Fruit fly (Drosophila melanogaster): ENCODE data around the gene Oat.

The Oat gene

DNA sequence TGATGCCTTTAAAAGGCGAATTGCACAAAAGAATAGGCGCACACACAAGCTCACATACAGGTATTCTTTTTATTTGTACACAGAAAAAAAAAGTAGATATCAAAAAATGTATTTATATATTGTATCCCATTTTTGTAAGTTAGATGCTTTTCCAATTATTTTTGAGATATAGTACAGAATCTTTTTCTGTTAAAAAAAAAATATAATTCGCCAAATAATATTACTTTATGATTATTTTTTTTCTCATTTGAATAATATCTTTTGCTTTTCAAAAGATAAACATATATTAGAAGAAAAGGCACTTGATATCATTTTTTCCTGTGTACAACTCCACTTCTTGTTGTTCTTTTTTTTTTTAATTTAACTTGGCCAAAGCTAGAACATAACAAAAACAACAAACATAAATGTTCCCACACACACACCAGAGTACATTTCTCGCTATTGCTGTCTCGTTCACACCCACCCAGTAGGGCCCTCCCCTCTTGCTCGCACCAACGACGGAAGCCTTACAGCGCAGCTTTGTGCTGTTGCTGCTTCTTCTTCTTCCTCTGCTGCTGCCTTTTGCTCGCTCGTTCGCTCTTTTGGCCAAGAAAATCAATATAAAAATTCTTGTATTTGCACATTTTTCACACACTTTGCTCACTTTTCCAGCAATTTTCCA, 14.7 kb downstream of the Oat start (continued):
- TF ChIP-seq CG14710 (tag; optimal IDR thresholded peaks at IDR 0.05) (peak; percentile 90), Taf1 (GFP tag; IDR thresholded peaks at IDR 0.05) (0 out of 2 replicates have a peak, but pooled peaks have one; percentile 25), ash1 (GFP tag; optimal IDR thresholded peaks at IDR 0.05) (no peak), tap (tag; optimal IDR thresholded peaks at IDR 0.05) (peak; percentile 48), CG31224 (GFP tag; IDR thresholded peaks at IDR 0.05) (peak; percentile 62), CG10267 (tag; optimal IDR thresholded peaks at IDR 0.05) (peak; percentile 84), mam (GFP tag; optimal IDR thresholded peaks at IDR 0.05) (no peak), gro (GFP tag; optimal IDR thresholded peaks at IDR 0.05) (no peak), CG6254 (GFP tag; optimal IDR thresholded peaks at IDR 0.05) (peak; percentile 48), CG7963 (GFP tag; IDR thresholded peaks at IDR 0.05; ENCODE audit: partially characterized antibody) (no peak), CG30431 (GFP tag; optimal IDR thresholded peaks at IDR 0.05) (no peak), fd102C (GFP tag; optimal IDR thresholded peaks at IDR 0.05) (no peak), CG42726 (GFP tag; IDR thresholded peaks at IDR 0.05; ENCODE audit: partially characterized antibody) (no peak), CG2889 (GFP tag; IDR thresholded peaks at IDR 0.05) (no peak), Hr51 (GFP tag; optimal IDR thresholded peaks at IDR 0.05) (peak in 1 of 2 experiments; percentile 77)

DNA sequence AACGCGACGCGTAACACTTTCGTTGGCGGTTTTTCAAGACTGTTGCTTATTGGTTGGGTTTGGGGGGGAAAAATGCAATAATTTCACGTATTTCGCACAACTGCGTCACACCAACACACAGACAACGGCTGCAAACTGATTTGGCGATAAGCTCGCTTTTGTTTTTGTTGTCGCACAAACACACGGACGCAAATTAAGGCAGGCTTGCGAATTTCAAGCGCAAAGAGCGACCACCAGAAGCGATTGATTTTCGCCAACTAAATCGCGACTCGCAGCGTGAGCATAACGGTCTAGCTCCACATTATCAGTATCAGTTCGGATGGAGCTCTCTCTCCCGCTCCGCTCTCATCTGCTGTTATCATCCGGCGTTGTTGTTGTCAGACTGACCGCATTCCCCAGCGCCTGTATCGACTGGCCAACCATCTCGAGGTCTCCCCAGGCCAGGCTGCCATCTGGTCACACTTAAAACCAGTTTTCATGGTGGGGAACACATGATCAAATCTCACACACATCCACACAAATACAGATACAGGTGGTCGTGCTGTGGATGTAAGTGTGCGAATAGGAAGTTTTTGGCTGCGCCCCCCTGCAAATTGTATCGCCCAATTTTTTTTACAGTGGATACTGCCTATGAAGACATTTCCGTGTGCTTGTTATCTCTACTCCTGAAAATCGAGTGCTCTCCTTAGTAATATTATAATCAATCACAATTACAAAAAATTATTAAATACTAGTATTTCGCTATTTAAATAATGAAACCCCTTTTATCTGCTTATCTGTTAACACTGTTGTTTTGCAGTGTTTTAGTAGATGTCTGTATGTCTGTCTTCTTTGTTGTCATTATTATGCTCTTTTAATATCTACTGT, 16.7 kb downstream of the Oat start:
- TF ChIP-seq wek (GFP tag; optimal IDR thresholded peaks at IDR 0.05) (no peak), row (GFP tag; IDR thresholded peaks at IDR 0.05) (peak; percentile 86), gsb (GFP tag; IDR thresholded peaks at IDR 0.05) (no peak), dm (GFP tag; optimal IDR thresholded peaks at IDR 0.05) (no peak), CG12769 (tag; optimal IDR thresholded peaks at IDR 0.05) (peak; percentile 80), CG13775 (GFP tag; optimal IDR thresholded peaks at IDR 0.05) (peak; percentile 54), pita (GFP tag; optimal IDR thresholded peaks at IDR 0.05) (no peak), CG7963 (GFP tag; IDR thresholded peaks at IDR 0.05; ENCODE audit: partially characterized antibody) (0 out of 3 replicates have a peak, but pooled peaks have one; percentile 11), grau (tag; optimal IDR thresholded peaks at IDR 0.05) (peak; percentile 95), kni (GFP tag; optimal IDR thresholded peaks at IDR 0.05) (no peak), gro (GFP tag; optimal IDR thresholded peaks at IDR 0.05) (peak; percentile 72), CG17328 (GFP tag; IDR thresholded peaks at IDR 0.05) (no peak), sens-2 (GFP tag; IDR thresholded peaks at IDR 0.05) (no peak), Abd-B (GFP tag; optimal IDR thresholded peaks at IDR 0.05) (peak; percentile 14), ftz-f1 (GFP tag; optimal IDR thresholded peaks at IDR 0.05) (peak; percentile 45), HLH3B (GFP tag; IDR thresholded peaks at IDR 0.05) (peak; percentile 69), otp (GFP tag; IDR thresholded peaks at IDR 0.05) (peak; percentile 24; the same call in 1 of the 3 replicates), insv (GFP tag; optimal IDR thresholded peaks at IDR 0.05) (peak in 1 of 2 experiments; percentile 3), CG4707 (GFP tag; optimal IDR thresholded peaks at IDR 0.05) (no peak), Sin3A (optimal IDR thresholded peaks at IDR 0.05) (no peak), toy (GFP tag; IDR thresholded peaks at IDR 0.05) (peak; percentile 26; the same call in 1 of the 2 replicates), stwl (tag; optimal IDR thresholded peaks at IDR 0.05) (no peak), CG7839 (tag; optimal IDR thresholded peaks at IDR 0.05) (peak; percentile 75), dimm (GFP tag; IDR thresholded peaks at IDR 0.05) (no peak), gce (GFP tag; IDR thresholded peaks at IDR 0.05) (no peak), CG3847 (GFP tag; IDR thresholded peaks at IDR 0.05) (peak; percentile 73), CG10209 (GFP tag; optimal IDR thresholded peaks at IDR 0.05) (peak; percentile 59), CG10979 (tag; optimal IDR thresholded peaks at IDR 0.05) (no peak), croc (GFP tag; conservative IDR thresholded peaks at IDR 0.05) (no peak), inv (GFP tag; IDR thresholded peaks at IDR 0.05; ENCODE audit: partially characterized antibody) (no peak), gcm (GFP tag; optimal IDR thresholded peaks at IDR 0.05) (peak; percentile 31), gem (tag; optimal IDR thresholded peaks at IDR 0.05) (peak; percentile 70), CG1529 (GFP tag; optimal IDR thresholded peaks at IDR 0.05) (no peak)

Measured in whole organism, embryonic.